Worm (Caenorhabditis elegans): ENCODE data around the gene ZK112.4.

Gene ZK112.4

ce11 chrIII:7720861-7721260, 8.9 kb downstream of the ZK112.4 start (continued):
- no peak for TF ChIP-seq ZK546.5 (tag; optimal IDR thresholded peaks at IDR 0.05)
- TF ChIP-seq lsy-2 (tag; optimal IDR thresholded peaks at IDR 0.05) = peak in 1 of 2 experiments; percentile 77
- TF ChIP-seq lin-13 (GFP tag; optimal IDR thresholded peaks at IDR 0.05) = peak; percentile 30
- no peak for TF ChIP-seq blmp-1 (tag; optimal IDR thresholded peaks at IDR 0.05; ENCODE audit: insufficient read depth)
- TF ChIP-seq lin-11 (tag; optimal IDR thresholded peaks at IDR 0.05) = no peak
- no peak for TF ChIP-seq snpc-4 (tag; optimal IDR thresholded peaks at IDR 0.05)
- TF ChIP-seq ztf-11 (tag; optimal IDR thresholded peaks at IDR 0.05) = no peak
- no peak for TF ChIP-seq alr-1 (tag; optimal IDR thresholded peaks at IDR 0.05)

- TF ChIP-seq mab-5 (tag; optimal IDR thresholded peaks at IDR 0.05) = no peak
- TF ChIP-seq nhr-10 (tag; optimal IDR thresholded peaks at IDR 0.05) = no peak
- TF ChIP-seq lin-13 (GFP tag; optimal IDR thresholded peaks at IDR 0.05) = peak; percentile 51
- TF ChIP-seq lsy-2 (tag; optimal IDR thresholded peaks at IDR 0.05) = no peak
- peak; percentile 76 for TF ChIP-seq nhr-129 (tag; optimal IDR thresholded peaks at IDR 0.05)
- TF ChIP-seq ama-1 (optimal IDR thresholded peaks at IDR 0.05) = no peak
- no peak for TF ChIP-seq mdl-1 (tag; optimal IDR thresholded peaks at IDR 0.05)
- TF ChIP-seq aly-2 (tag; optimal IDR thresholded peaks at IDR 0.05) = no peak
- no peak for TF ChIP-seq ztf-1 (GFP tag; conservative IDR thresholded peaks at IDR 0.05)
- TF ChIP-seq ztf-4 (tag; optimal IDR thresholded peaks at IDR 0.05) = no peak
- no peak for TF ChIP-seq zag-1 (tag; optimal IDR thresholded peaks at IDR 0.05)
- no peak for TF ChIP-seq nhr-6 (tag; optimal IDR thresholded peaks at IDR 0.05)
- no peak for TF ChIP-seq elt-1 (tag; optimal IDR thresholded peaks at IDR 0.05)
- TF ChIP-seq blmp-1 (tag; optimal IDR thresholded peaks at IDR 0.05; ENCODE audit: insufficient read depth) = no peak
- no peak for TF ChIP-seq nhr-11 (tag; optimal IDR thresholded peaks at IDR 0.05)
- peak; percentile 46 for TF ChIP-seq C34F6.9 (tag; optimal IDR thresholded peaks at IDR 0.05)
- no peak for TF ChIP-seq dmd-4 (tag; optimal IDR thresholded peaks at IDR 0.05)
- no peak for TF ChIP-seq unc-39 (tag; optimal IDR thresholded peaks at IDR 0.05)
- TF ChIP-seq sem-4 (tag; optimal IDR thresholded peaks at IDR 0.05) = no peak
Observed at ce11 chrIII:7719364-7719936, 10.4 kb downstream of the ZK112.4 start, which contains the start of gene ncl-1. Gene ncl-1 (plus strand): TSS chrIII:7719729.

ce11 chrIII:7718318-7718717, 11.5 kb downstream of the ZK112.4 start:
- TF ChIP-seq mdl-1 (tag; optimal IDR thresholded peaks at IDR 0.05) = peak in 1 of 2 experiments; percentile 49
- peak; percentile 65 for TF ChIP-seq sem-4 (tag; optimal IDR thresholded peaks at IDR 0.05)
- peak; percentile 54 for TF ChIP-seq nhr-25 (tag; optimal IDR thresholded peaks at IDR 0.05)
- TF ChIP-seq sma-9 (GFP tag; optimal IDR thresholded peaks at IDR 0.05) = peak; percentile 70
- no peak for TF ChIP-seq sma-9 (tag; optimal IDR thresholded peaks at IDR 0.05)
- peak; percentile 73 for TF ChIP-seq C34F6.9 (tag; optimal IDR thresholded peaks at IDR 0.05)
- TF ChIP-seq nhr-11 (tag; optimal IDR thresholded peaks at IDR 0.05) = no peak
- TF ChIP-seq blmp-1 (tag; optimal IDR thresholded peaks at IDR 0.05; ENCODE audit: insufficient read depth) = peak; percentile 43
- peak; percentile 92 for TF ChIP-seq crh-2 (tag; optimal IDR thresholded peaks at IDR 0.05)
- TF ChIP-seq nhr-10 (tag; optimal IDR thresholded peaks at IDR 0.05) = no peak
- peak; percentile 61 for TF ChIP-seq gmeb-1 (tag; optimal IDR thresholded peaks at IDR 0.05)
- peak; percentile 91 for TF ChIP-seq lin-13 (GFP tag; optimal IDR thresholded peaks at IDR 0.05)
- TF ChIP-seq nhr-21 (tag; optimal IDR thresholded peaks at IDR 0.05) = peak; percentile 66
- TF ChIP-seq sma-3 (GFP tag; optimal IDR thresholded peaks at IDR 0.05) = peak; percentile 76
- TF ChIP-seq lsy-2 (tag; optimal IDR thresholded peaks at IDR 0.05) = peak in 1 of 2 experiments; percentile 74
- TF ChIP-seq unc-55 (GFP tag; optimal IDR thresholded peaks at IDR 0.05) = no peak
- TF ChIP-seq ztf-4 (tag; optimal IDR thresholded peaks at IDR 0.05) = peak; percentile 45
- peak; percentile 92 for TF ChIP-seq nhr-129 (tag; optimal IDR thresholded peaks at IDR 0.05)
- no peak for TF ChIP-seq ceh-82 (tag; optimal IDR thresholded peaks at IDR 0.05)
- peak; percentile 85 for TF ChIP-seq F13H6.1 (tag; optimal IDR thresholded peaks at IDR 0.05)
- TF ChIP-seq lin-11 (tag; optimal IDR thresholded peaks at IDR 0.05) = no peak
- peak; percentile 94 for TF ChIP-seq fos-1 (tag; optimal IDR thresholded peaks at IDR 0.05)
- no peak for TF ChIP-seq ama-1 (optimal IDR thresholded peaks at IDR 0.05)
- peak; percentile 48 for TF ChIP-seq nhr-6 (tag; optimal IDR thresholded peaks at IDR 0.05)

- TF ChIP-seq ztf-11 (tag; optimal IDR thresholded peaks at IDR 0.05) (no peak), elt-3 (tag; optimal IDR thresholded peaks at IDR 0.05) (no peak), nhr-77 (tag; optimal IDR thresholded peaks at IDR 0.05) (no peak), ZK546.5 (tag; optimal IDR thresholded peaks at IDR 0.05) (no peak), unc-55 (GFP tag; optimal IDR thresholded peaks at IDR 0.05) (no peak)
Observed at ce11 chrIII:7716550-7716949, 13.3 kb downstream of the ZK112.4 start.

Data from whole organism, L2 larva.